Fruit fly (Drosophila melanogaster): ENCODE results near the gene Pgant4.
A peak's percentile ranks its signal among the peaks of the same experiment; 100 is the strongest.

dm6 chr2L:3477057-3477755 is 4.8 kb downstream of the Pgant4 start:
- no peak for TF ChIP-seq CG14655 (GFP tag; optimal IDR thresholded peaks at IDR 0.05)
- peak; percentile 28; the same call in 1 of the 3 replicates for TF ChIP-seq CG4496 (GFP tag; IDR thresholded peaks at IDR 0.05)
- no peak for TF ChIP-seq Ets98B (GFP tag; IDR thresholded peaks at IDR 0.05)
- TF ChIP-seq CG10348 (GFP tag; IDR thresholded peaks at IDR 0.05) = no peak
- no peak for TF ChIP-seq CG8301 (tag; optimal IDR thresholded peaks at IDR 0.05)
- no peak for TF ChIP-seq Pif1A (GFP tag; optimal IDR thresholded peaks at IDR 0.05)
- TF ChIP-seq CG12605 (GFP tag; IDR thresholded peaks at IDR 0.05) = no peak
- TF ChIP-seq CG9948 (tag; optimal IDR thresholded peaks at IDR 0.05) = no peak
- no peak; the same call in 1 of the 2 replicates for TF ChIP-seq CG32121 (GFP tag; IDR thresholded peaks at IDR 0.05)

All from whole organism, pupa.